Worm (Caenorhabditis elegans) whole organism, L3 larva: ENCODE results near the gene R148.3.
A peak's percentile ranks its signal among the peaks of the same experiment; 100 is the strongest.

Experiments
- daf-12 ChIP-seq: fragments of 150-350 bp; optimal IDR thresholded peaks from 2 replicates; lab custom pipeline; 2014; ENCODE audit warnings: missing biosample characterization, missing genetic modification reagents, missing genetic modification characterization
- mdl-1 ChIP-seq: fragments of 150-350 bp; optimal IDR thresholded peaks from 2 replicates; lab custom pipeline; 2014; ENCODE audit warnings: missing biosample characterization, missing genetic modification characterization
- nfya-1 ChIP-seq: sonication (generic microtip); optimal IDR thresholded peaks from 2 replicates; lab custom pipeline; 2017; ENCODE audit warnings: missing genetic modification characterization, mild to moderate bottlenecking, missing compliant biosample characterization, antibody characterized with exemption, moderate library complexity; ENCODE audit not compliant: insufficient read depth
- nhr-237 ChIP-seq: fragments of 150-350 bp; optimal IDR thresholded peaks from 2 replicates; lab custom pipeline; 2014; ENCODE audit warnings: missing biosample characterization, missing genetic modification characterization
- unc-62 ChIP-seq: fragments of 150-350 bp; sonication (generic microtip); optimal IDR thresholded peaks from 4 replicates; lab custom pipeline; 2014; ENCODE audit warnings: missing biosample characterization, missing genetic modification reagents, missing genetic modification characterization

R148.3 gene

ce11 chrIII:3224102-3224501, 49.0 kb downstream of the R148.3 start:
- no peak for TF ChIP-seq unc-62 (GFP tag; lab: Kevin White, UChicago)
- peak; percentile 13 for TF ChIP-seq nfya-1 (tag; lab: Kevin White, UChicago)
- no peak for TF ChIP-seq nhr-237 (tag; lab: Kevin White, UChicago)

ce11 chrIII:3232650-3233152, 57.6 kb downstream of the R148.3 start, which contains the start of gene Y53G8AL.1:
Gene Y53G8AL.1 (plus strand): TSS chrIII:3233102.
- TF ChIP-seq daf-12 (tag; lab: Kevin White, UChicago), result no peak
- TF ChIP-seq mdl-1 (tag; lab: Kevin White, UChicago), result no peak
